Worm (Caenorhabditis elegans) whole organism, mixed stage, embryonic: ENCODE data around the gene aagr-1.

Experiments
- blmp-1 ChIP-seq: fragments of 150-350 bp; optimal IDR thresholded peaks from 2 replicates; lab custom pipeline; 2014; ENCODE audit warnings: missing biosample characterization, missing genetic modification characterization
- ces-1 ChIP-seq: fragments of 150-350 bp; optimal IDR thresholded peaks from 2 replicates; lab custom pipeline; 2014; ENCODE audit warnings: missing biosample characterization, missing genetic modification reagents, missing genetic modification characterization
- flh-1 ChIP-seq: fragments of 200-800 bp; sonication (Bioruptor generic); optimal IDR thresholded peaks from 2 replicates; lab custom pipeline; 2018; ENCODE audit warnings: mild to moderate bottlenecking, missing genetic modification characterization, moderate library complexity, missing compliant biosample characterization
- hlh-1 ChIP-seq: fragments of 150-350 bp; optimal IDR thresholded peaks from 2 replicates; lab custom pipeline; 2014; ENCODE audit warnings: missing biosample characterization, missing genetic modification reagents, missing genetic modification characterization
- lin-13 ChIP-seq: fragments of 150-350 bp; optimal IDR thresholded peaks from 2 replicates; lab custom pipeline; 2014; ENCODE audit warnings: missing biosample characterization, missing genetic modification characterization
- lsy-2 ChIP-seq: fragments of 150-350 bp; optimal IDR thresholded peaks from 2 replicates; lab custom pipeline; 2014; ENCODE audit warnings: missing biosample characterization, missing genetic modification characterization
- mab-5 ChIP-seq: fragments of 150-350 bp; optimal IDR thresholded peaks from 2 replicates; lab custom pipeline; 2014; ENCODE audit warnings: missing biosample characterization, missing genetic modification characterization
- mep-1 ChIP-seq: fragments of 150-350 bp; optimal IDR thresholded peaks from 2 replicates; lab custom pipeline; 2017; ENCODE audit warnings: missing biosample characterization, missing genetic modification reagents, missing genetic modification characterization, inconsistent platforms
- nhr-12 ChIP-seq: fragments of 150-350 bp; optimal IDR thresholded peaks from 2 replicates; lab custom pipeline; 2014; ENCODE audit warnings: missing biosample characterization, missing genetic modification characterization
- nhr-28 ChIP-seq: fragments of 150-350 bp; optimal IDR thresholded peaks from 2 replicates; lab custom pipeline; 2014; ENCODE audit warnings: missing biosample characterization, missing genetic modification characterization
- nhr-76 ChIP-seq: sonication (generic microtip); optimal IDR thresholded peaks from 2 replicates; lab custom pipeline; 2017; ENCODE audit warnings: missing biosample characterization, missing genetic modification characterization
- sem-2 ChIP-seq: fragments of 200-800 bp; sonication (Bioruptor generic); optimal IDR thresholded peaks from 2 replicates; lab custom pipeline; 2018; ENCODE audit warnings: mild to moderate bottlenecking, missing genetic modification characterization, missing compliant biosample characterization
- unc-120 ChIP-seq: sonication (generic microtip); optimal IDR thresholded peaks from 2 replicates; lab custom pipeline; 2017; ENCODE audit warnings: missing genetic modification characterization, missing compliant biosample characterization; ENCODE audit not compliant: poor library complexity, severe bottlenecking
- unc-62 ChIP-seq: fragments of 150-350 bp; optimal IDR thresholded peaks from 2 replicates; lab custom pipeline; 2014; ENCODE audit warnings: missing biosample characterization, missing genetic modification reagents, missing genetic modification characterization

ce11 chrIV:8369135-8369534 lies 2.8 kb downstream of the aagr-1 start, which contains the start of gene D2096.6:
- TF ChIP-seq nhr-28 (tag; lab: Kevin White, UChicago), result no peak
- TF ChIP-seq ces-1, result no peak
- no peak for TF ChIP-seq unc-62 (GFP tag; lab: Kevin White, UChicago)
- TF ChIP-seq mep-1 (tag; lab: Kevin White, UChicago), result no peak
- TF ChIP-seq lsy-2 (tag; lab: Kevin White, UChicago), result no peak
- TF ChIP-seq nhr-76, result no peak
- no peak for TF ChIP-seq mab-5 (tag; lab: Kevin White, UChicago)
- TF ChIP-seq hlh-1 (tag; lab: Kevin White, UChicago), result no peak
- TF ChIP-seq flh-1 (GFP tag; lab: Kevin White, UChicago), result no peak
- TF ChIP-seq lin-13 (tag; lab: Kevin White, UChicago), result no peak
- no peak for TF ChIP-seq blmp-1
- no peak for TF ChIP-seq sem-2
- no peak for TF ChIP-seq nhr-12
- TF ChIP-seq unc-120 (tag; lab: Kevin White, UChicago), result no peak
